Fruit fly (Drosophila melanogaster) whole organism, embryonic: ENCODE results near the gene RfC4.

Source experiments
- Adf1 ChIP-seq: fragments of 200-800 bp; sonication (Bioruptor generic); IDR thresholded peaks from 2 replicates; pipeline ENCODE4 v1.3.6; 2022; ENCODE audit warnings: missing biosample characterization, missing genetic modification characterization
- Atf-2 ChIP-seq: fragments of 200-800 bp; sonication (Bioruptor generic); optimal IDR thresholded peaks from 2 replicates; lab custom pipeline; 2016; ENCODE audit warnings: missing biosample characterization, missing genetic modification characterization
- CG10543 ChIP-seq: fragments of 200-800 bp; sonication (Bioruptor generic); optimal IDR thresholded peaks from 3 replicates; lab custom pipeline; 2017; ENCODE audit warnings: missing biosample characterization, mild to moderate bottlenecking, missing genetic modification characterization, moderate library complexity
- CG12104 ChIP-seq: fragments of 200-800 bp; sonication (Bioruptor generic); optimal IDR thresholded peaks from 3 replicates; lab custom pipeline; 2016; ENCODE audit warnings: missing biosample characterization, missing genetic modification characterization
- CG13287 ChIP-seq: fragments of 200-800 bp; sonication (Bioruptor generic); IDR thresholded peaks from 2 replicates; pipeline ENCODE4 v1.3.6; 2022; ENCODE audit warnings: missing biosample characterization, missing genetic modification characterization; ENCODE audit not compliant: partially characterized antibody
- CG13894 ChIP-seq: fragments of 200-800 bp; sonication (Bioruptor generic); optimal IDR thresholded peaks from 3 replicates; lab custom pipeline; 2018; ENCODE audit warnings: missing biosample characterization, mild to moderate bottlenecking, missing genetic modification characterization, moderate library complexity
- CG15073 ChIP-seq: fragments of 200-800 bp; sonication (Bioruptor generic); optimal IDR thresholded peaks from 2 replicates; lab custom pipeline; 2016; ENCODE audit warnings: missing biosample characterization, missing genetic modification characterization
- CG1647 ChIP-seq: fragments of 200-800 bp; sonication (Bioruptor generic); optimal IDR thresholded peaks from 3 replicates; lab custom pipeline; 2016; ENCODE audit warnings: missing biosample characterization, missing genetic modification characterization
- CG17361 ChIP-seq: fragments of 200-800 bp; sonication (Bioruptor generic); IDR thresholded peaks from 3 replicates; pipeline ENCODE4 v1.3.6; 2022; ENCODE audit warnings: missing biosample characterization, missing genetic modification characterization
- CG17568 ChIP-seq: fragments of 200-800 bp; sonication (Bioruptor generic); optimal IDR thresholded peaks from 2 replicates; lab custom pipeline; 2018; ENCODE audit warnings: missing biosample characterization, mild to moderate bottlenecking, missing genetic modification characterization, moderate library complexity
- CG18619 ChIP-seq: fragments of 200-800 bp; sonication (Bioruptor generic); optimal IDR thresholded peaks from 3 replicates; lab custom pipeline; 2017; ENCODE audit warnings: missing biosample characterization, mild to moderate bottlenecking, missing genetic modification characterization
- CG2202 ChIP-seq: fragments of 200-800 bp; sonication (Bioruptor generic); optimal IDR thresholded peaks from 2 replicates; lab custom pipeline; 2018; ENCODE audit warnings: missing biosample characterization, mild to moderate bottlenecking, missing genetic modification characterization
- CG43689 ChIP-seq: fragments of 200-800 bp; sonication (Bioruptor generic); IDR thresholded peaks from 2 replicates; pipeline ENCODE4 v1.3.6; 2022; ENCODE audit warnings: missing biosample characterization, missing genetic modification characterization
- CG4854 ChIP-seq: fragments of 200-800 bp; sonication (Bioruptor generic); optimal IDR thresholded peaks from 2 replicates; lab custom pipeline; 2016; ENCODE audit warnings: missing biosample characterization, missing genetic modification characterization, inconsistent platforms
- CG7928 ChIP-seq: fragments of 200-800 bp; sonication (Bioruptor generic); optimal IDR thresholded peaks from 2 replicates; lab custom pipeline; 2017; ENCODE audit warnings: missing biosample characterization, mild to moderate bottlenecking, missing genetic modification characterization
- CG8359 ChIP-seq: fragments of 200-800 bp; sonication (Bioruptor generic); optimal IDR thresholded peaks from 2 replicates; lab custom pipeline; 2017; ENCODE audit warnings: missing biosample characterization, mild to moderate bottlenecking, missing genetic modification characterization, borderline replicate concordance
- CG9876 ChIP-seq: fragments of 200-800 bp; sonication (Bioruptor generic); optimal IDR thresholded peaks from 2 replicates; lab custom pipeline; 2016; ENCODE audit warnings: missing biosample characterization, missing genetic modification characterization
- D19A ChIP-seq: fragments of 200-800 bp; optimal IDR thresholded peaks from 3 replicates; lab custom pipeline; 2019; ENCODE audit warnings: missing biosample characterization, mild to moderate bottlenecking, missing genetic modification characterization, moderate library complexity
- Dip3 ChIP-seq: fragments of 200-800 bp; sonication (Bioruptor generic); optimal IDR thresholded peaks from 3 replicates; lab custom pipeline; 2016; ENCODE audit warnings: missing biosample characterization, missing genetic modification characterization
- ERR ChIP-seq: fragments of 200-800 bp; sonication (Bioruptor generic); optimal IDR thresholded peaks from 2 replicates; lab custom pipeline; 2016; ENCODE audit warnings: missing biosample characterization, missing genetic modification characterization
- HHEX ChIP-seq: fragments of 200-800 bp; sonication (Bioruptor generic); optimal IDR thresholded peaks from 3 replicates; lab custom pipeline; 2017; ENCODE audit warnings: missing biosample characterization, mild to moderate bottlenecking, missing genetic modification characterization, missing genetic modification reagents
- HmgD ChIP-seq: fragments of 200-800 bp; sonication (Bioruptor generic); optimal IDR thresholded peaks from 3 replicates; lab custom pipeline; 2016; ENCODE audit warnings: missing biosample characterization, missing genetic modification characterization
- NC2α ChIP-seq: fragments of 200-800 bp; sonication (Bioruptor generic); optimal IDR thresholded peaks from 2 replicates; lab custom pipeline; 2016; ENCODE audit warnings: missing biosample characterization, missing genetic modification characterization
- Rx ChIP-seq: fragments of 200-800 bp; sonication (Bioruptor generic); IDR thresholded peaks from 2 replicates; pipeline ENCODE4 v1.3.6; 2022; ENCODE audit warnings: missing biosample characterization, missing genetic modification characterization
- Spps ChIP-seq: fragments of 200-800 bp; sonication (Bioruptor generic); optimal IDR thresholded peaks from 2 replicates; lab custom pipeline; 2018; ENCODE audit warnings: missing biosample characterization, mild to moderate bottlenecking, missing genetic modification characterization
- TFAM ChIP-seq: fragments of 200-800 bp; sonication (Bioruptor generic); optimal IDR thresholded peaks from 2 replicates; lab custom pipeline; 2017; ENCODE audit warnings: missing biosample characterization, missing genetic modification characterization, inconsistent platforms
- YL-1 ChIP-seq: fragments of 200-800 bp; sonication (Bioruptor generic); optimal IDR thresholded peaks from 3 replicates; lab custom pipeline; 2017; ENCODE audit warnings: missing biosample characterization, mild to moderate bottlenecking, missing genetic modification characterization
- amos ChIP-seq: fragments of 200-800 bp; sonication (Bioruptor generic); IDR thresholded peaks from 2 replicates; pipeline ENCODE4 v1.3.6; 2022; ENCODE audit warnings: missing biosample characterization, missing genetic modification characterization; ENCODE audit not compliant: partially characterized antibody
- az2 ChIP-seq: fragments of 200-800 bp; sonication (Bioruptor generic); optimal IDR thresholded peaks from 3 replicates; lab custom pipeline; 2016; ENCODE audit warnings: missing biosample characterization, missing genetic modification characterization
- cato ChIP-seq: fragments of 200-800 bp; sonication (Bioruptor generic); optimal IDR thresholded peaks from 2 replicates; lab custom pipeline; 2016; ENCODE audit warnings: missing biosample characterization, missing genetic modification characterization, borderline replicate concordance
- corto ChIP-seq: fragments of 200-800 bp; sonication (Bioruptor generic); optimal IDR thresholded peaks from 2 replicates; lab custom pipeline; 2016; ENCODE audit warnings: missing biosample characterization, mild to moderate bottlenecking, missing genetic modification characterization, moderate library complexity
- da ChIP-seq: fragments of 200-800 bp; sonication (Bioruptor generic); optimal IDR thresholded peaks from 2 replicates; lab custom pipeline; 2016; ENCODE audit warnings: missing biosample characterization, missing genetic modification characterization
- emc ChIP-seq: fragments of 200-800 bp; sonication (Bioruptor generic); optimal IDR thresholded peaks from 2 replicates; lab custom pipeline; 2016; ENCODE audit warnings: missing biosample characterization, missing genetic modification characterization
- gt ChIP-seq: fragments of 200-800 bp; sonication (Bioruptor generic); IDR thresholded peaks from 2 replicates; pipeline ENCODE4 v1.3.6; 2022; ENCODE audit warnings: missing biosample characterization, missing genetic modification characterization
- h ChIP-seq: fragments of >200 bp; optimal IDR thresholded peaks from 2 replicates; lab custom pipeline; 2017
- hth ChIP-seq: fragments of >200 bp; optimal IDR thresholded peaks from 2 replicates; lab custom pipeline; 2017; ENCODE audit warnings: inconsistent platforms
- ind ChIP-seq: fragments of 200-800 bp; sonication (Bioruptor generic); optimal IDR thresholded peaks from 3 replicates; lab custom pipeline; 2016; ENCODE audit warnings: missing biosample characterization, missing genetic modification characterization
- jigr1 ChIP-seq: fragments of 200-800 bp; sonication (Bioruptor generic); IDR thresholded peaks from 3 replicates; pipeline ENCODE4 v1.3.6; 2022; ENCODE audit warnings: missing biosample characterization, missing genetic modification characterization
- maf-S ChIP-seq: fragments of 200-800 bp; sonication (Bioruptor generic); optimal IDR thresholded peaks from 2 replicates; lab custom pipeline; 2016; ENCODE audit warnings: missing biosample characterization, missing genetic modification characterization
- mam ChIP-seq: fragments of 200-800 bp; sonication (Bioruptor generic); optimal IDR thresholded peaks from 3 replicates; lab custom pipeline; 2016; ENCODE audit warnings: missing biosample characterization, missing genetic modification characterization
- nau ChIP-seq: fragments of 200-800 bp; sonication (Bioruptor generic); optimal IDR thresholded peaks from 3 replicates; lab custom pipeline; 2017; ENCODE audit warnings: missing biosample characterization, mild to moderate bottlenecking, missing genetic modification characterization, missing genetic modification reagents
- nerfin-2 ChIP-seq: fragments of 200-800 bp; sonication (Bioruptor generic); IDR thresholded peaks from 2 replicates; pipeline ENCODE4 v1.3.6; 2022; ENCODE audit warnings: missing biosample characterization, missing genetic modification characterization; ENCODE audit not compliant: partially characterized antibody
- nom ChIP-seq: fragments of 200-800 bp; sonication (Bioruptor generic); optimal IDR thresholded peaks from 2 replicates; lab custom pipeline; 2017; ENCODE audit warnings: missing biosample characterization, missing genetic modification characterization, mild to moderate bottlenecking, moderate library complexity, missing genetic modification reagents
- seq ChIP-seq: fragments of 200-800 bp; sonication (Bioruptor generic); IDR thresholded peaks from 2 replicates; pipeline ENCODE4 v1.3.6; 2022; ENCODE audit warnings: missing biosample characterization, missing genetic modification characterization
- slou ChIP-seq: fragments of 200-800 bp; sonication (Bioruptor generic); optimal IDR thresholded peaks from 3 replicates; lab custom pipeline; 2016; ENCODE audit warnings: missing biosample characterization, missing genetic modification characterization
- tgo ChIP-seq: fragments of 200-800 bp; sonication (Bioruptor generic); IDR thresholded peaks from 3 replicates; pipeline ENCODE4 v1.3.6; 2022; ENCODE audit warnings: missing biosample characterization, missing genetic modification characterization
- tin ChIP-seq: fragments of 200-800 bp; sonication (Bioruptor generic); optimal IDR thresholded peaks from 3 replicates; lab custom pipeline; 2016; ENCODE audit warnings: missing biosample characterization, missing genetic modification characterization
- tll ChIP-seq, 2 experiments: fragments of 200-800 bp in 1 of 2; fragments of >200 bp in 1 of 2; sonication (Bioruptor generic) in 1 of 2; optimal IDR thresholded peaks; 2 replicates each; lab custom pipeline; 2017 to 2019; ENCODE audit warnings: missing biosample characterization in 2 of 2, missing genetic modification characterization in 2 of 2, mild to moderate bottlenecking in 1 of 2, moderate library complexity in 1 of 2
- unpg ChIP-seq: fragments of 200-800 bp; sonication (Bioruptor generic); optimal IDR thresholded peaks from 3 replicates; lab custom pipeline; 2018; ENCODE audit warnings: missing biosample characterization, mild to moderate bottlenecking, missing genetic modification characterization, moderate library complexity
- zen2 ChIP-seq: fragments of 200-800 bp; sonication (Bioruptor generic); IDR thresholded peaks from 3 replicates; pipeline ENCODE4 v1.3.6; 2022; ENCODE audit warnings: missing biosample characterization, missing genetic modification characterization; ENCODE audit not compliant: partially characterized antibody

RfC4 gene

dm6 chr3L:4133724-4134678 lies 1.8 kb downstream of the RfC4 start, which contains the start of gene ens (continued):
- TF ChIP-seq CG8359 (GFP tag; lab: Kevin White, UChicago) (peak; percentile 20), mam (no peak), Dip3 (GFP tag; lab: Kevin White, UChicago) (no peak), CG12104 (no peak), CG15073 (no peak), YL-1 (GFP tag; lab: Kevin White, UChicago) (peak; percentile 78), NC2α (GFP tag; lab: Kevin White, UChicago) (no peak), seq (GFP tag; lab: Robert Waterston, UW) (no peak), amos (GFP tag; lab: Robert Waterston, UW) (no peak), CG13287 (GFP tag; lab: Robert Waterston, UW) (no peak), unpg (GFP tag; lab: Kevin White, UChicago) (no peak), zen2 (no peak), h (lab: Kevin White, UChicago) (no peak), CG43689 (GFP tag; lab: Robert Waterston, UW) (no peak), corto (no peak), CG17568 (GFP tag; lab: Kevin White, UChicago) (no peak), CG10543 (peak; percentile 37), CG9876 (no peak), CG13894 (tag; lab: Kevin White, UChicago) (peak; percentile 79), gt (GFP tag; lab: Robert Waterston, UW) (no peak), CG7928 (GFP tag; lab: Kevin White, UChicago) (no peak), Rx (GFP tag; lab: Robert Waterston, UW) (no peak), emc (no peak), ERR (GFP tag; lab: Kevin White, UChicago) (no peak), tgo (GFP tag; lab: Robert Waterston, UW) (no peak), HmgD (GFP tag; lab: Kevin White, UChicago) (no peak), cato (GFP tag; lab: Kevin White, UChicago) (no peak), Spps (tag; lab: Kevin White, UChicago) (no peak), D19A (no peak), HHEX (GFP tag; lab: Kevin White, UChicago) (no peak), da (GFP tag; lab: Kevin White, UChicago) (no peak), CG18619 (GFP tag; lab: Kevin White, UChicago) (no peak), slou (no peak), az2 (GFP tag; lab: Kevin White, UChicago) (no peak), nom (GFP tag; lab: Kevin White, UChicago) (peak; percentile 66), nau (no peak), nerfin-2 (GFP tag; lab: Robert Waterston, UW) (no peak), CG1647 (GFP tag; lab: Kevin White, UChicago) (no peak), tll (GFP tag; optimal IDR thresholded peaks at IDR 0.05; lab: Kevin White, UChicago) (no peak), ind (GFP tag; lab: Kevin White, UChicago) (no peak), hth (lab: Kevin White, UChicago) (no peak), CG17361 (GFP tag; lab: Robert Waterston, UW) (no peak), CG2202 (no peak), tin (no peak), maf-S (GFP tag; lab: Kevin White, UChicago) (no peak), Atf-2 (GFP tag; lab: Kevin White, UChicago) (no peak), jigr1 (GFP tag; lab: Robert Waterston, UW) (no peak), TFAM (GFP tag; lab: Kevin White, UChicago) (no peak), CG4854 (no peak), Adf1 (peak; percentile 21; the same call in 1 of the 2 replicates)
